Worm (Caenorhabditis elegans) whole organism, L1 larva: Measurements from ENCODE around the gene mxl-2.

Source experiments
- C34B4.2 ChIP-seq: sonication (generic microtip); optimal IDR thresholded peaks from 2 replicates; lab custom pipeline; 2017; ENCODE audit warnings: mild to moderate bottlenecking, missing genetic modification characterization, missing compliant biosample characterization
- alr-1 ChIP-seq: fragments of 200-800 bp; sonication (Bioruptor generic); optimal IDR thresholded peaks from 2 replicates; lab custom pipeline; 2018; ENCODE audit warnings: borderline replicate concordance, mild to moderate bottlenecking, missing genetic modification characterization, missing compliant biosample characterization
- ama-1 ChIP-seq: fragments of 150-350 bp; optimal IDR thresholded peaks from 2 replicates; lab custom pipeline; 2014
- ceh-8 ChIP-seq: fragments of 200-800 bp; sonication (Bioruptor generic); optimal IDR thresholded peaks from 2 replicates; lab custom pipeline; 2018; ENCODE audit warnings: mild to moderate bottlenecking, missing genetic modification characterization, moderate library complexity, missing compliant biosample characterization
- dpl-1 ChIP-seq, 3 experiments: fragments of 150-350 bp in 2 of 3; sonication (generic microtip) in 1 of 3; optimal IDR thresholded peaks; 2 replicates each; lab custom pipeline; 2014 to 2017; ENCODE audit warnings: missing biosample characterization in 3 of 3, missing genetic modification characterization in 3 of 3, missing genetic modification reagents in 3 of 3
- dsc-1 ChIP-seq: sonication (generic microtip); optimal IDR thresholded peaks from 2 replicates; lab custom pipeline; 2016; ENCODE audit warnings: mild to moderate bottlenecking, missing genetic modification characterization, missing compliant biosample characterization
- efl-1 ChIP-seq, 4 experiments: fragments of 150-350 bp; optimal IDR thresholded peaks in 3 of 4; peaks in 1 of 4; 1 replicate in 1 of 4; 2 replicates in 3 of 4; lab custom pipeline; 2014; ENCODE audit warnings: missing biosample characterization in 2 of 4, missing genetic modification characterization in 2 of 4, missing genetic modification reagents in 2 of 4
- egl-13 ChIP-seq: sonication (generic microtip); optimal IDR thresholded peaks from 2 replicates; lab custom pipeline; 2016; ENCODE audit warnings: missing genotype, missing genetic modification reagents, missing genetic modification characterization, missing compliant biosample characterization
- fkh-8 ChIP-seq: sonication (generic microtip); optimal IDR thresholded peaks from 2 replicates; lab custom pipeline; 2016; ENCODE audit warnings: mild to moderate bottlenecking, missing genetic modification characterization, missing compliant biosample characterization
- hpl-2 ChIP-seq: fragments of 150-350 bp; optimal IDR thresholded peaks from 2 replicates; lab custom pipeline; 2014; ENCODE audit warnings: missing biosample characterization, missing genetic modification reagents, missing genetic modification characterization
- isw-1 ChIP-seq: fragments of 200-800 bp; sonication (Bioruptor generic); IDR thresholded peaks from 2 replicates; pipeline ENCODE4 v1.3.6; 2022; ENCODE audit warnings: missing genetic modification characterization, missing compliant biosample characterization
- lin-15B ChIP-seq: fragments of 150-350 bp; sonication (generic microtip); optimal IDR thresholded peaks from 3 replicates; lab custom pipeline; 2014; ENCODE audit warnings: missing biosample characterization, missing genetic modification characterization
- lin-35 ChIP-seq, 2 experiments: fragments of 150-350 bp; optimal IDR thresholded peaks; 2 replicates each; lab custom pipeline; 2014; ENCODE audit warnings: missing biosample characterization in 2 of 2, missing genetic modification characterization in 2 of 2, missing genetic modification reagents in 2 of 2
- lin-39 ChIP-seq: fragments of 150-350 bp; optimal IDR thresholded peaks from 2 replicates; lab custom pipeline; 2014; ENCODE audit warnings: missing biosample characterization, missing genetic modification reagents, missing genetic modification characterization
- lir-3 ChIP-seq: sonication (generic microtip); optimal IDR thresholded peaks from 2 replicates; lab custom pipeline; 2016; ENCODE audit warnings: mild to moderate bottlenecking, missing genetic modification characterization, moderate library complexity, missing compliant biosample characterization; ENCODE audit not compliant: poor library complexity
- lsy-2 ChIP-seq, 2 experiments: fragments of 150-350 bp; optimal IDR thresholded peaks; 2 replicates each; lab custom pipeline; 2014; ENCODE audit warnings: missing biosample characterization in 2 of 2, missing genetic modification characterization in 2 of 2
- nhr-19 ChIP-seq: fragments of 200-800 bp; sonication (Bioruptor generic); conservative IDR thresholded peaks from 2 replicates; pipeline ENCODE4 v1.3.6; 2022; ENCODE audit warnings: missing genetic modification characterization, missing compliant biosample characterization
- nhr-20 ChIP-seq: sonication (generic microtip); optimal IDR thresholded peaks from 2 replicates; lab custom pipeline; 2016; ENCODE audit warnings: mild to moderate bottlenecking, missing genetic modification characterization, missing compliant biosample characterization
- nhr-71 ChIP-seq: sonication (generic microtip); optimal IDR thresholded peaks from 2 replicates; lab custom pipeline; 2016; ENCODE audit warnings: mild to moderate bottlenecking, missing genetic modification characterization, moderate library complexity, missing compliant biosample characterization
- nhr-84 ChIP-seq: sonication (generic microtip); optimal IDR thresholded peaks from 2 replicates; lab custom pipeline; 2017; ENCODE audit warnings: missing biosample characterization, missing genetic modification characterization
- nhr-85 ChIP-seq: sonication (generic microtip); peaks from one replicate; lab custom pipeline; 2016; ENCODE audit warnings: missing genetic modification characterization, inconsistent platforms, missing compliant biosample characterization
- pag-3 ChIP-seq: sonication (generic microtip); optimal IDR thresholded peaks from 2 replicates; lab custom pipeline; 2017; ENCODE audit warnings: missing genetic modification characterization, mild to moderate bottlenecking, missing compliant biosample characterization, antibody characterized with exemption, borderline replicate concordance; ENCODE audit not compliant: insufficient read depth
- pqm-1 ChIP-seq: sonication (generic microtip); optimal IDR thresholded peaks from 3 replicates; lab custom pipeline; 2017; ENCODE audit warnings: missing biosample characterization, missing genetic modification characterization
- snpc-4 ChIP-seq: fragments of 150-350 bp; optimal IDR thresholded peaks from 2 replicates; lab custom pipeline; 2014; ENCODE audit warnings: missing biosample characterization, missing genetic modification characterization
- sup-37 ChIP-seq: fragments of 200-800 bp; sonication (Bioruptor generic); optimal IDR thresholded peaks from 2 replicates; lab custom pipeline; 2018; ENCODE audit warnings: mild to moderate bottlenecking, missing genetic modification characterization, missing compliant biosample characterization
- tbx-2 ChIP-seq: sonication (generic microtip); optimal IDR thresholded peaks from 2 replicates; lab custom pipeline; 2016; ENCODE audit warnings: missing genetic modification characterization, missing compliant biosample characterization
- tlp-1 ChIP-seq: fragments of 150-350 bp; optimal IDR thresholded peaks from 2 replicates; lab custom pipeline; 2014; ENCODE audit warnings: missing biosample characterization, missing genetic modification characterization
- unc-98 ChIP-seq: fragments of 200-800 bp; sonication (Bioruptor generic); IDR thresholded peaks from 2 replicates; pipeline ENCODE4 v1.3.6; 2022; ENCODE audit warnings: missing genetic modification characterization, missing compliant biosample characterization
- xbp-1 ChIP-seq: sonication (generic microtip); optimal IDR thresholded peaks from 2 replicates; lab custom pipeline; 2016; ENCODE audit warnings: missing genetic modification characterization, missing compliant biosample characterization
- zag-1 ChIP-seq: fragments of 150-350 bp; optimal IDR thresholded peaks from 2 replicates; lab custom pipeline; 2014; ENCODE audit warnings: missing biosample characterization, missing genetic modification characterization

mxl-2 gene

ce11 chrIII:207023-207422 lies 19.1 kb upstream of the mxl-2 start, which contains the start of gene W10C4.1:
W10C4.1 (minus strand) TSS chrIII:207123.
- TF ChIP-seq lin-35 (GFP tag; optimal IDR thresholded peaks at IDR 0.05; lab: Kevin White, UChicago) (no peak), nhr-85 (peak; percentile 36)

DNA sequence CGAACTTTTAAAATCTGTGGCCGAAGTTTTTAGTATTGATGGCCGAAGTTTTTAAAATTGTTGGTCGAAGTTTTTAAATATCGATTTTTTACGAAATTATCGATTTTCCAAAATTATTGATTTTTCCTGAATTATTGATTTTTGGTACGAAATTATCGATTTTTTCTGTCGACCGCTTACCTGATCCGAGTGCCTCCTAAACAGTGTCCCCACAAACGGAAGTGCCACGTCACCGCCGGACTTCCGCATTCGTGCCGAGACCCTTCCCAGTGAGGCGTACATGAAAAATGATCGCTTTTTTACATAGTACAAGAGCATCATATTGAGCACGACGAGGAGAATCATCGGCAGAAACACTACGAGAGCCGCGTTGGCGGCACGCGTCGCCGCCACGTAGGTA lies 16.0 kb upstream of the mxl-2 start:
- TF ChIP-seq dpl-1 (GFP tag; optimal IDR thresholded peaks at IDR 0.05; lab: Kevin White, UChicago) (no peak), efl-1 (optimal IDR thresholded peaks at IDR 0.05; lab: Kevin White, UChicago) (no peak), efl-1 (GFP tag; optimal IDR thresholded peaks at IDR 0.05 in 1 of 2; lab: Kevin White, UChicago) (peak in 1 of 2 experiments; percentile 67), tbx-2 (no peak), nhr-20 (tag; lab: Kevin White, UChicago) (no peak), pag-3 (no peak), C34B4.2 (tag; lab: Kevin White, UChicago) (no peak)
- TF ChIP-seq, all 84 proteins: peak for 1

ce11 chrIII:194160-194559 lies 6.2 kb upstream of the mxl-2 start, which contains the start of gene F40G9.17:
F40G9.17 (plus strand) TSS chrIII:194460.
- TF ChIP-seq nhr-85 = peak; percentile 10
- no peak for TF ChIP-seq tbx-2

DNA sequence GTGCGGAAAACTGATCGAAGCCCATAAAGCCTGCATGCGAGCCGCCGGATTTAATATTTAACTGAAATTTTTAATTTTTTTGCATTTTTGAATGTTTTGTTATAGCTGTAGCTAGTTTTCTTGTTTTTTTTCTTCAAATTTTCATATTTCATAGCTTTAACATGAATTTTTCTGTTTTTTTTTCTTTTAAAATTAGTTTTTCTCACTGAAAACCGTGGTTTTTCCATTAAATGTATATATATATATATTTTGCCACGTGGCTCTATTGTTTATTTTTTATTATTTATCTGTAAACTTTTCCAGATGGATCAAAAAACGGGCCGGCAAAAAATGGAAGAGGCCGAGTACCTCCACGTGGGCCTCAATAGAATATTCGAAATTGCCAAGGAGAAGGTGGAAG lies 3.9 kb upstream of the mxl-2 start, which contains the start of gene sec-20:
sec-20 (plus strand) TSS at position 301 of the 400 bp plus-strand sequence.
- no peak for TF ChIP-seq tbx-2
- TF ChIP-seq ama-1 (lab: Kevin White, UChicago) = no peak
- no peak for TF ChIP-seq sup-37 (GFP tag; lab: Kevin White, UChicago)
- no peak for TF ChIP-seq lin-15B (tag; lab: Kevin White, UChicago)
- TF ChIP-seq nhr-20 (tag; lab: Kevin White, UChicago) = no peak
- TF ChIP-seq C34B4.2 (tag; lab: Kevin White, UChicago) = no peak
- no peak for TF ChIP-seq xbp-1
- TF ChIP-seq lir-3 = no peak
- no peak for TF ChIP-seq pqm-1 (tag; lab: Kevin White, UChicago)
- no peak for TF ChIP-seq snpc-4 (tag; lab: Kevin White, UChicago)
- no peak for TF ChIP-seq zag-1 (tag; lab: Kevin White, UChicago)
- TF ChIP-seq alr-1 (tag; lab: Kevin White, UChicago) = no peak
- TF ChIP-seq isw-1 (GFP tag; lab: Robert Waterston, UW) = no peak
- no peak for TF ChIP-seq ceh-8 (GFP tag; lab: Kevin White, UChicago)
- TF ChIP-seq lin-39 (tag; lab: Kevin White, UChicago) = no peak
- no peak for TF ChIP-seq nhr-84

DNA sequence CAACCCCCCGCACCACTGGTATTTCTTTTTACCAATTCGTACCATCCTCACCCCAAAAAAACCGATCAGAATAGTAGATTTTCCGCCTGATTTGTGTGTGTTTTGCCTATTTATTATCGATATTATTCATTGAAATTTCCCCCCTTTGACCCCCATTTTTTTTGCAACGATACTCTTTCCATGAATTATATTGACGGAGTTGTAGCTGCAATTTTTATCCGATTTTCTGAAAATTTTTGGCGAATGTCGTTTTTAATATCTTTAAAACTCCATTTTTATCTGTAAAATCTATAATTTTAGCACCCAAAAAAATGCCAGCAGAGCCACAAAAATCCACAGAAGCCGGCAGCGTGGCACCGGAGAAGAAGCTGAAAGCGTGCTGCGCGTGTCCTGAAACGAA lies 2.8 kb upstream of the mxl-2 start, which contains the start of gene cox-17:
cox-17 (plus strand) TSS at position 301 of the 400 bp plus-strand sequence.
- no peak for TF ChIP-seq efl-1 (optimal IDR thresholded peaks at IDR 0.05; lab: Kevin White, UChicago)
- TF ChIP-seq efl-1 (GFP tag; optimal IDR thresholded peaks at IDR 0.05 in 1 of 2; lab: Kevin White, UChicago) = no peak
- TF ChIP-seq dsc-1 = no peak
- TF ChIP-seq hpl-2 (GFP tag; lab: Kevin White, UChicago) = no peak
- TF ChIP-seq nhr-85 = no peak
- TF ChIP-seq nhr-71 = no peak
- TF ChIP-seq egl-13 (tag; lab: Kevin White, UChicago) = no peak
- TF ChIP-seq, all 84 proteins: peak for 0

DNA sequence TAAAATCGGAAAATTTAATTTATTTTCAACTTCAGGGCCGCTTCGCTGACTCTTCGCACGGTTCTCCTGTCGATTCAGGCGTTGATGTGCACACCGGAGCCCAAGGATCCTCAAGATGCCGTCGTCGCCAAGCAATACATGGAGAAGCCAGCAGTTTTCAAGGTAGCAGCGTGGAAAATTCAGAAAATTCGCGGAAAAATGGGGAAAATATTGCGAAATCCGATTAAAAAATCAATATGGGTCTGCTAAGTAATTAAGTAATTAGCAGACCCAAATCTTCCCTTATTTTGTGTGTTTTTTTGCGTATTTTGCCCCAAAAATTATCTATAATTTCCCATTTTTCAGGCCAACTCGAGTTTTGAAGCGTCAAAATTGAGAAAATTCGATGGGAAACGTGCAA lies 1.3 kb upstream of the mxl-2 start:
- TF ChIP-seq fkh-8 (tag; lab: Kevin White, UChicago) (no peak), lsy-2 (tag; optimal IDR thresholded peaks at IDR 0.05; lab: Kevin White, UChicago) (no peak), nhr-19 (GFP tag; lab: Robert Waterston, UW) (no peak), zag-1 (tag; lab: Kevin White, UChicago) (no peak), lin-35 (GFP tag; optimal IDR thresholded peaks at IDR 0.05; lab: Kevin White, UChicago) (no peak), unc-98 (GFP tag; lab: Robert Waterston, UW) (no peak), tlp-1 (tag; lab: Kevin White, UChicago) (no peak)
- TF ChIP-seq, all 84 proteins: peak for 0
